Fruit fly (Drosophila melanogaster) S2 (cell line): Measurements from ENCODE around the gene dock.

Experiments
- CG8478 ChIP-seq: fragments of >200 bp; optimal IDR thresholded peaks from 2 replicates; lab custom pipeline; 2018
- CTCF ChIP-seq, 2 experiments: fragments of >200 bp; optimal IDR thresholded peaks; 2 replicates each; lab custom pipeline; 2018

The dock gene

DNA sequence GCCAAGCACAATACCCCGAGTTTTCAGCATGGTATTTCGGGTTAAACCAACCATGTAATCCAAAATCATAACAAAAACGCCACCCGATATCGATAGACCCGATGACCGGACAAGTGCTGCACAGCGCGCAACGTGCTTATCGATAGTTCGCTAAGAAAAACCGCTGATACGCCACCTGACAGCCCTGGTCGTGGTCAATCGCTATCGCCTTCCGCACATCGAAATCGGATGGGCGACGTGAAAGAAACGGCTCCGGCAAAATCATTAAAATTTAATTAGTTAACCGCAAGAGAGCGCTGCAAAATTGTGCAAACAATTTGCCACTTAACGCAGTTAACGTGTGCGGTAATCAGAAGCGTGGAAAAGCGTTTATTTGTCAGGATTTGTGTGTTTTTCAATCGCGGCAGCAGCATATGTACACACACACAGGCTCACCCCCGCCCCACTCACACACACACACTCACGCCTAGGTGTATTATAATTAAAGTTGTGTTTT, at the start of gene dock, which contains the start of gene CG3862:
TSS of gene dock (plus strand) at position 202 of the 496 bp plus-strand sequence.
TSS of gene CG3862 (minus strand) at position 94 of the 496 bp plus-strand sequence.
- TF ChIP-seq CG8478 (lab: Kevin White, UChicago) = no peak
- TF ChIP-seq CTCF (optimal IDR thresholded peaks at IDR 0.05; lab: Kevin White, UChicago) = peak; percentile 59 to 65

DNA sequence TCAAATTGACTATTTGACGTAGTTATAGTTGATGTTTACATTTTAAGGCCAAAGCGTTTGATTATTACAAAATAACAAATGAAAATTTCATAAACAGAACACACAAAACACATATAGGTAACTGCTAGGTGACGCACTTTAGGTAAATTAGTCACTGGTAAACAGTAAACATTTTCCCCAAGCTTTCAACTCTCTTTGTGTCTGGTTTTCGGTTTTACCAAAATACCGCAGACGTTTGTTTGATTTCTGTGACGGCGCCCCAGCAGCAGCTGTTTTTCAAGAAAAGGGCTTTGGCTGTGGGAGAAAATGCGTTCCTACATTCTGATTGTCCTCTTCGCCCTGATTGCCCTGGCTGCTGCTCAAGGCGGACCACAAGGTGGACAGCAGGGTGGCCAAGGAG, 49.5 kb upstream of the dock start, which contains the start of gene CG13946:
TSS of gene CG13946 (plus strand) at position 301 of the 400 bp plus-strand sequence.
- TF ChIP-seq CG8478 (lab: Kevin White, UChicago) = no peak
- no peak for TF ChIP-seq CTCF (optimal IDR thresholded peaks at IDR 0.05; lab: Kevin White, UChicago)

DNA sequence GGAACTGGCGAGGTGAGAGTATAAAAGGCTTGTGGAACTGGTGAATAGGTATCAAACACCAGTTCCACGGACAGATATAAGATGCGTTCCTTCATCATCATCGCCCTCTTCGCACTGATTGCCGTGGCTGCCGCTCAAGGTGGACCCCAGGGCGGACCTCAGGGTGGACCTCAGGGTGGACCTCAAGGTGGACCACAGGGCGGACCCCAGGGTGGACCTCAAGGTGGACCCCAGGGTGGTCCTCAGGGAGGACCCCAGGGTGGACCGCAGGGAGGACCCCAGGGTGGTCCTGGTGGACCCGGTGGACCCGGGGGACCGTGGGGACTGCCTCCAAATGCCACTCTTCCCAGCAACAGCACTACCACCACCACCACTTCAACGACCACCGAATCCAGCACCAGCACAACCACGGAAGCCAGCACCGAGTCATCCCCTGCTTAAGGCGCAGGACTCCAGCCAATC, 46.6 kb upstream of the dock start, which contains the start of gene CG13947:
TSS of gene CG13947 (plus strand) at position 51 of the 462 bp plus-strand sequence.
- no peak for TF ChIP-seq CG8478 (lab: Kevin White, UChicago)
- no peak for TF ChIP-seq CTCF (optimal IDR thresholded peaks at IDR 0.05; lab: Kevin White, UChicago)

DNA sequence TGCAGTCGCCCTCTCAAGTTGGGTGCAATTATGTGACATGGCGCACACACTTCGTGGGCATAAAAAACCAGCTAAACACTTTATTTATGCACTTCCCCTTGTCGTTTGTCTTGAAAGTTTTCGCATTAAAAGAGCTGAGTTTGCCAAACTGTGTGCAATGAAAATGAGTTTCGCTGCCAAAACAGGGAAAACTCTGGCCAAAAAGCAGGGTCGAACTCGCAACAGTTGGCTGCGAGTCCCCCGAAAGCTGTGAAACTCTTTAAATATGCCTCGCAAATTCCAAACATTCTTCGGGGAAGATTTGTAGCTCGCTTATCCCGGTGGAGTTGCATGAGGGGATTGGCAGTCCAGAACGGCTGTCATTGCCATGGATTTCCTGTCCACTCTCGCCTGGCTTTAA, 45.6 kb upstream of the dock start, which contains the start of gene Gr21a:
TSS of gene Gr21a (plus strand) at position 301 of the 400 bp plus-strand sequence.
- TF ChIP-seq CG8478 (lab: Kevin White, UChicago) (no peak), CTCF (optimal IDR thresholded peaks at IDR 0.05; lab: Kevin White, UChicago) (no peak)

DNA sequence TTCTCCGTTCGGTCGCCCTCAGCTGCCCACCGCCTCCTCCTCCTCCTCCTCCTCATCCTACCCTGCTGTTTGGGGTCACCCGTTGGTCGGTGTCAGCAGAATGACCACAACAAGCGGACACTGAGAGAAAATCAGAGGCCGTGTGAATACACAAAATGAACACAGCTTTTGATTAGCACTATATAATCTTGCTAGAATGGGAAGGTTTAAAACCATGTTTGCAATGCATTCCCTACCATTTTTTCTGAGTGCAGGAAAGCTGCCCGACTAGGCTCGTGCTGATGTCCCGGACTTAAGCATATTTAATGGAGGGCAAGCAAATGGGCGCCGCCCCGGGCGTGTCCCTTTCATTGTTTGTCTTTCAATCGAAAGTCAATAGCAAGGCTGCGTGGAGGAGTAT, 44.9 kb upstream of the dock start:
- TF ChIP-seq CTCF (optimal IDR thresholded peaks at IDR 0.05; lab: Kevin White, UChicago) (no peak), CG8478 (lab: Kevin White, UChicago) (no peak)

DNA sequence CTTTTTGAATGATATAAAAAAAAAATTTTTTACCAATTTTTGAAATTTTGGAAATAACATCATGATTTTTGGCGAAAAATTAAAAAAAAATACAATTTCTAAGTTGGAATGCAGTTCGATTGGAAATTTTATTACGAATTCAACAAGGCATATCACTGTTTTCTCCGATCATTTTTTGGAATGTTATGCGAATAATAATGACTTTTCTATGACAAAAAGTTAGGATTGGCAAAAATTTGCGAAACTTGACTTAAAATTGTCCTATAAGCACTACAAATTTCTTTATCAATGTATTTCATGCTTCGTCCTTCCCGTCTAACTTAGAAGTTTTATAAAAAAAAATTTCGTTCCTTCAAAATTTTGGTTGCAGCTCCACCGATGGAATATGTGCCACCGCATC, 41.7 kb upstream of the dock start, which contains the start of gene CG3544:
TSS of gene CG3544 (plus strand) at position 301 of the 400 bp plus-strand sequence.
- no peak for TF ChIP-seq CTCF (optimal IDR thresholded peaks at IDR 0.05; lab: Kevin White, UChicago)
- no peak for TF ChIP-seq CG8478 (lab: Kevin White, UChicago)

DNA sequence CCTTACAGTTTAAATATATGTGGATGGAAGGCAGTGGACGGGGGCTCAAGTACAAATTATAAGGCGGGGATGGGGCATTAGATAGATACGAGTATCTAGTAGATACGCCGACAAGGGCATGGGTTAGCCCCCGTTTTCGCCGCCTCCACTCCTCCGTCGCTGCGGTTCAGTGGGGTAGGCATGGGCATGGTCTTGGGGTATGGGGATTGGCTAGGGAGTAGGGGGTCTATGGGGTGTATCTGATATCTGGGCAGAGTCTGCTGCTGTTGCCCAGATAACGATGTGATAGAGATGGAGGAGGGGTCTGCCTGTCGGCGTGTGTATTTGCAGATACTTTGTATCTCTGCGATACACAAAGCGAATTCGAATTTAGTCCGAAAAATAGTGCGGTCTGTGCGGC, 35.8 kb upstream of the dock start:
- TF ChIP-seq CTCF (optimal IDR thresholded peaks at IDR 0.05; lab: Kevin White, UChicago) (no peak), CG8478 (lab: Kevin White, UChicago) (no peak)

DNA sequence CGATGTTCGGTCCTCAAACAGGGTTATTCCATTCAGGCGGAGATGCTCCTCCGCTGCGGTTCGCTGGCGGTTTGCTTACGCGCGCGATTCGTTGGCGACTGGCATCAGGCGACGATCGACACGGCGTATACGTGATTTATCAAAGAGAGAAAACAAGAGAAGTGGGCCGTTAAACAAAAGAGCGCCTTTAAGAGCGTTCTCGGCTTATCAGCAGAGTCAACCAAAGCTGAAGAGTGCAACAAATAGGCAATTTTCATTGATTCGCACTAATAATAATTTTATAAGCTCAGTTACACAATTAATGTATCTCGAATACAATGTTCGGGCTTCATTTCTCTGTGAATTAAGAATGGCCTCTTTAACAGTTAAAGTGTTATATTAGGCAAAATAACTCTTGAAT, 35.1 kb upstream of the dock start, which contains the start of gene Pkg21D:
TSS of gene Pkg21D (minus strand) at position 101 of the 400 bp plus-strand sequence.
- TF ChIP-seq CG8478 (lab: Kevin White, UChicago) (no peak), CTCF (optimal IDR thresholded peaks at IDR 0.05; lab: Kevin White, UChicago) (no peak)

DNA sequence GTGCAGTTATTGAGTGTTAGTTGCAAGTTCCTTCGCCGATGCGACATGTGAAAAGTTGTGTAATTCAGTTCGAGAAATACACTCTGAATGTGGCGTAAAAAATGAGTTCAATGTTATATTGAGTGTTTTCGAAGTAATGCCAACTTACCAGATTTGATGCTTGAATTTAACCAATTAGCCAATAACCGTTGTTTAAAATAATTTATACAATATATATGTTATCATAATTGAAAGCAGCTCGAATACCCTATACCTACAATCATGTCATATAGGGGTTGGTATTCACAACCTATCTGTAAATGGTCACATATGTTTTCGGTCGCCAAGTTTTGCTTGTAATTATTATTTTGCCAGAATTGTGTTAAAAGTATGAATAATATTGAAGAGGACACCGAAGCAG, 15.5 kb upstream of the dock start, which contains the start of gene Nnf1b:
TSS of gene Nnf1b (plus strand) at position 301 of the 400 bp plus-strand sequence.
- TF ChIP-seq CTCF (optimal IDR thresholded peaks at IDR 0.05; lab: Kevin White, UChicago) (no peak), CG8478 (lab: Kevin White, UChicago) (no peak)

DNA sequence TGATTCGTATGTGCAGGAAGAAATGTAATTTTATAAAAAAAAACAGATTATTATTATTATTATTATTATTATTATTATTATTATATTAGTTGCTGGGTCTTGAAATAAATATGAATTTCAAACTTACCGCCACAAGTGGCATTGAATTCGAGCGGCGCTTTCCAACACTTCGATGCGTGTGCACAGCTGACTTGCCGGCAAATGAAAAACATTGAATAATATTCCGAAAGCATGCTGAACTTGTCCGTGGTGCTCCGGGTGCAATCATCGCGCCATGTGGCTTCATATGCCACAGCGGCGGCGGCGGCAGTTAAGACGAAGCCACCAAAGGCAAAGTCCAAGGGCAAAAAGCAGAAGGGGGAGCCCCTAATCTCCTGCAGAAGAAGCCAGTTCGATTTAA, 14.4 kb upstream of the dock start, which contains the start of gene Dbp21E2:
TSS of gene Dbp21E2 (plus strand) at position 180 of the 400 bp plus-strand sequence.
- TF ChIP-seq CG8478 (lab: Kevin White, UChicago) = no peak
- TF ChIP-seq CTCF (optimal IDR thresholded peaks at IDR 0.05; lab: Kevin White, UChicago) = no peak

DNA sequence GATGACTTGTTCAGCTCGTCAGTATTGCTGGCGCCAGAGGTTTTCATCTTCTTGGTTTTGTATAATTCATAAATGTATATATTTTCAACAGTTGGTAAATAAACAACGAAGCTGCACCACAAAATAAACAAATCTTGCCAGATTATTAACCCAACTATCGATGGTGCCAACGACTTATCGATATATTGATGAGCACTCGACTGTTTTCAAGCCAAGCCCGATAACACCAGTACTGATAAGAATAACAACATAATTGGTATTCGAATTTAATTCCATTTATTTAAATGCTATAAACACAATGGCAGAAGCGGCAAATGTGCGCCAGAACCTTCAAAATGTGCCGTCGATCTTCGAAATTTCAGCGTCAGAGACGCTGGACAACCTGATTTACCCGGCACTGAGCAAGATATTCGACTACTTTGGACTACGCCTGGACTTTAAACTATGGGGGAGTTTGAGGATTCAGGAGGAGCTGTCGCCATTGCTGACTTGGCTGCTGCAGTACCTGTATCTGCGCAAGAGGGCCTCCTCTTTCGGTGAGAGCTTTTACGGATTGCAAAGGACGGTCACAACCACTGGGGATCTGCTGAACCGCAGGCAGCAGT, 9.9 kb upstream of the dock start, which contains the start of the genes Saf6 and Pex12:
TSS of gene Saf6 (minus strand) at position 166 of the 605 bp plus-strand sequence.
TSS of gene Pex12 (plus strand) at position 209 of the 605 bp plus-strand sequence.
- TF ChIP-seq CG8478 (lab: Kevin White, UChicago) = no peak
- no peak for TF ChIP-seq CTCF (optimal IDR thresholded peaks at IDR 0.05; lab: Kevin White, UChicago)

DNA sequence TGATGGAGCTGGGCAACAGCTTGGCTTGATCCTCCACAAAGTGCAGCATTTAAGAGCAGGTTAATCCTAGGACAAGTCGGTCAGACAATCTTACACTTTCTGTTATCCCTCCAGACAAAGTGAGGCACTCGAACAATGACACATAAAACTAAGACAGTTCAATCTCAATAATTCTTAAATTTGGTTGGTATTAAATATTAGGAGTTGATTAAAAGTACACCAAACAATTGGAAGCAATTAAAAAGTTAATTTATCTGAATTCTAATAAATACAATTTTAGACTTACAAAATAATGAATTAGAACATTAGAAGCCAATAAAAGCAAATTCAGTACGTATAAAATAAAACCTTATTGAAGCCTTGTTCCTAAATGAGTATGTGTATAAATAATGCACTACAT, 7.9 kb upstream of the dock start, which contains the start of gene CG15880:
TSS of gene CG15880 (minus strand) at position 101 of the 400 bp plus-strand sequence.
- no peak for TF ChIP-seq CG8478 (lab: Kevin White, UChicago)
- no peak for TF ChIP-seq CTCF (optimal IDR thresholded peaks at IDR 0.05; lab: Kevin White, UChicago)

DNA sequence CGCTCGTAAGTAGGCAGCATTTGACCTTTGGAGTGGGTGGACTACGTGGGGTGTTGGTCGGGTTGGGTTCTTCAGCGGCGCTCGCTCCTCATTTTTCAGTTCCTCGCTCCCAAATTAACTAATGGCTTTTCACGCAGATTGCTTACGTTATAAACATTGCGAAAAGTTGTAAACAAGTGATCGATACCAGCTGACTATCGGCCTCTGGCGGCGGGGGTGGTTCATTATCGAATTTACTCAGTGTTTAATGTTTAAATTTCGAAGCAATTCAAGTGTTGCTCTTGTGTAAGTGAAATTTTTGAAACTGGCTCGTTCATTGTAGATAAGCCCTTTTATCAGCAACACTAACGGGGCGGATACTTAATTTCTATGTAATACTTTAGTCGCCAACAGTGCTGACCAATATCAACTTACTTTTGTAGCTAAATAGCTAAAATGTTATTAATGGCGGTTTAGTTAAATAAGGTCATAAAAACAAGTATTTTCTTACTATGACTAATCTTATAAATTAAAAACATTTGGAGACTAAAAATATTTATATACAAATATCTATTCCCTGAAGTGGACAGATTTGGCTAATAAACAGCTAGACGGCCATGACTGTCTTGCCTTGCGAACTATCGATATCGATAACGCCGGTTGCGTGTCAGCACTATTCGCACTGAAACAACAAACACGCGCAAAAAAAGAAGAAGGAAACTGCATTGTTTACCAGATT, 6.3 kb upstream of the dock start, which contains the start of the genes PGAP2 and Clp:
TSS of gene PGAP2 (minus strand) at position 194 of the 718 bp plus-strand sequence.
TSS of gene Clp (plus strand) at position 650 of the 718 bp plus-strand sequence.
- no peak for TF ChIP-seq CG8478 (lab: Kevin White, UChicago)
- peak in 1 of 2 experiments; percentile 35 for TF ChIP-seq CTCF (optimal IDR thresholded peaks at IDR 0.05; lab: Kevin White, UChicago)
